Worm (Caenorhabditis elegans): ENCODE data around the gene F46G11.6.

DNA sequence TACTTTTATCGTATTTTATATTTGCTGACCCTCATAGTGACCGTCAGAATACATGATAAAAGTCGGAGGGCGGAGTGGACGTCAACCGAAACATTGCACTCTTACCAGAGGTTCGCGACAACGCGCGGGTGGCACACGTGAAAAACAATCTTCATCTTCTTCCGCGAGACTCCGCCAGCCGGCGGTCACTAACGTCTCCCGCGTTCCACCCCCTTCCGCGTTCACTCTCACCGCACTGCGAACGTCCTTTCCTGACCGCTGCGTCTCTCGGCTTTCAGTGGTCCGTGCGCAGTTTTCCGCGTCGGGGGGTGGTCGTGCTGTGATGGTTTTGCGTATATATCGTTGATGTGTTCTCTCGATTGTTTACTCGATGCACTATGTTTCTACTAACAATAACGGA is 31.9 kb downstream of the F46G11.6 start:
- no peak for TF ChIP-seq tab-1 (GFP tag; IDR thresholded peaks at IDR 0.05)
- TF ChIP-seq ztf-29 (GFP tag; IDR thresholded peaks at IDR 0.05) = no peak
